Worm (Caenorhabditis elegans): ENCODE data around the gene T28C6.7.

DNA sequence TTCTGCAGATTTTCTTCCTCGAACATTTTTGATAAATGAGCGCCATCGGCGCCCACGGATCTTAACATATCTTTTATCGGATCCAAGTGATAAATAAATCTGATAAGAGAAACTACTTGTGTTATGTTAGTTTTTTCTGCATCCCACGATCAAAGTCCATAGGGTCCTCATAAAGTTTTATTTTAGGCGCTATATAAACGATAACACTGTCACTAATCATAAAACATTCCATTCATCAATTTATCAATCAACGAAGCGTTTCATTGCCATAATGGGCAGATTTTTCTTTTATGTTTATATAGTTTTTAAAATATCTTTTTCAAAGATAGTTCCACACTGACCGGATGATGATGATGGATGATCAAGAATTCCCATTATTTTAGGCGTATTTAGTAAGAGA, 37.1 kb downstream of the T28C6.7 start:
- TF ChIP-seq ref-1 (GFP tag; conservative IDR thresholded peaks at IDR 0.05) (no peak), ztf-23 (GFP tag; IDR thresholded peaks at IDR 0.05) (no peak), ztf-29 (GFP tag; IDR thresholded peaks at IDR 0.05) (no peak)

Measured in whole organism, midembryonic.